Fruit fly (Drosophila melanogaster): ENCODE results near the gene Pgm1.

The Pgm1 gene

dm6 chr3L:16167723-16168386 is 39.5 kb upstream of the Pgm1 start:
- no peak for TF ChIP-seq insv (optimal IDR thresholded peaks at IDR 0.05)
- TF ChIP-seq Sin3A (optimal IDR thresholded peaks at IDR 0.05): no peak
- no peak for TF ChIP-seq h (optimal IDR thresholded peaks at IDR 0.05)
- no peak for TF ChIP-seq psq (optimal IDR thresholded peaks at IDR 0.05)
- TF ChIP-seq Myc (optimal IDR thresholded peaks at IDR 0.05): no peak
- no peak for TF ChIP-seq ttk (optimal IDR thresholded peaks at IDR 0.05)

- TF ChIP-seq ttk (optimal IDR thresholded peaks at IDR 0.05) (no peak), insv (optimal IDR thresholded peaks at IDR 0.05) (no peak), psq (optimal IDR thresholded peaks at IDR 0.05) (no peak), h (optimal IDR thresholded peaks at IDR 0.05) (no peak), Sin3A (optimal IDR thresholded peaks at IDR 0.05) (no peak), Myc (optimal IDR thresholded peaks at IDR 0.05) (no peak)
Measured at dm6 chr3L:16166998-16167344, 38.6 kb upstream of the Pgm1 start.

- TF ChIP-seq Sin3A (optimal IDR thresholded peaks at IDR 0.05) (no peak), psq (optimal IDR thresholded peaks at IDR 0.05) (no peak), ttk (optimal IDR thresholded peaks at IDR 0.05) (no peak), insv (optimal IDR thresholded peaks at IDR 0.05) (no peak), Myc (optimal IDR thresholded peaks at IDR 0.05) (no peak), h (optimal IDR thresholded peaks at IDR 0.05) (no peak)
Measured at dm6 chr3L:16166217-16166997, 38.1 kb upstream of the Pgm1 start.

dm6 chr3L:16165356-16166168 is 37.2 kb upstream of the Pgm1 start:
- TF ChIP-seq psq (optimal IDR thresholded peaks at IDR 0.05) (no peak), ttk (optimal IDR thresholded peaks at IDR 0.05) (no peak), Myc (optimal IDR thresholded peaks at IDR 0.05) (no peak), insv (optimal IDR thresholded peaks at IDR 0.05) (no peak), Sin3A (optimal IDR thresholded peaks at IDR 0.05) (no peak), h (optimal IDR thresholded peaks at IDR 0.05) (no peak)

dm6 chr3L:16164150-16165039 is 36.1 kb upstream of the Pgm1 start, which contains the start of gene CG5151:
CG5151 (minus strand) TSS chr3L:16164701.
- TF ChIP-seq Myc (optimal IDR thresholded peaks at IDR 0.05) (no peak), ttk (optimal IDR thresholded peaks at IDR 0.05) (no peak), psq (optimal IDR thresholded peaks at IDR 0.05) (no peak), h (optimal IDR thresholded peaks at IDR 0.05) (no peak), Sin3A (optimal IDR thresholded peaks at IDR 0.05) (no peak), insv (optimal IDR thresholded peaks at IDR 0.05) (no peak)

- TF ChIP-seq insv (optimal IDR thresholded peaks at IDR 0.05) (no peak), Myc (optimal IDR thresholded peaks at IDR 0.05) (no peak), h (optimal IDR thresholded peaks at IDR 0.05) (no peak), psq (optimal IDR thresholded peaks at IDR 0.05) (no peak), Sin3A (optimal IDR thresholded peaks at IDR 0.05) (no peak), ttk (optimal IDR thresholded peaks at IDR 0.05) (no peak)
Measured at dm6 chr3L:16161847-16162556, 33.7 kb upstream of the Pgm1 start.

dm6 chr3L:16161131-16161530 is 32.8 kb upstream of the Pgm1 start:
- no peak for TF ChIP-seq ttk (optimal IDR thresholded peaks at IDR 0.05)
- TF ChIP-seq Sin3A (optimal IDR thresholded peaks at IDR 0.05): no peak
- no peak for TF ChIP-seq h (optimal IDR thresholded peaks at IDR 0.05)
- no peak for TF ChIP-seq Myc (optimal IDR thresholded peaks at IDR 0.05)
- TF ChIP-seq insv (optimal IDR thresholded peaks at IDR 0.05): no peak
- TF ChIP-seq psq (optimal IDR thresholded peaks at IDR 0.05): no peak

- TF ChIP-seq Sin3A (optimal IDR thresholded peaks at IDR 0.05) (no peak), insv (optimal IDR thresholded peaks at IDR 0.05) (no peak), h (optimal IDR thresholded peaks at IDR 0.05) (no peak), Myc (optimal IDR thresholded peaks at IDR 0.05) (no peak), ttk (optimal IDR thresholded peaks at IDR 0.05) (no peak)
Measured at dm6 chr3L:16160420-16161069, 32.2 kb upstream of the Pgm1 start.

dm6 chr3L:16160073-16160398 is 31.7 kb upstream of the Pgm1 start:
- TF ChIP-seq Sin3A (optimal IDR thresholded peaks at IDR 0.05): no peak
- no peak for TF ChIP-seq psq (optimal IDR thresholded peaks at IDR 0.05)
- TF ChIP-seq Myc (optimal IDR thresholded peaks at IDR 0.05): no peak
- TF ChIP-seq insv (optimal IDR thresholded peaks at IDR 0.05): no peak
- TF ChIP-seq h (optimal IDR thresholded peaks at IDR 0.05): no peak
- TF ChIP-seq ttk (optimal IDR thresholded peaks at IDR 0.05): no peak
